Fruit fly (Drosophila melanogaster) whole organism, embryonic: ENCODE results near the gene CG6168.

ENCODE experiments used
- Atf-2 ChIP-seq: fragments of 200-800 bp; sonication (Bioruptor generic); optimal IDR thresholded peaks from 2 replicates; lab custom pipeline; 2016; ENCODE audit warnings: missing biosample characterization, missing genetic modification characterization
- C15 ChIP-seq: fragments of 200-800 bp; sonication (Bioruptor generic); IDR thresholded peaks from 3 replicates; pipeline ENCODE4 v1.3.6; 2022; ENCODE audit warnings: missing biosample characterization, missing genetic modification characterization
- CG11504 ChIP-seq: fragments of 200-800 bp; sonication (Bioruptor generic); optimal IDR thresholded peaks from 3 replicates; lab custom pipeline; 2019; ENCODE audit warnings: missing biosample characterization, mild to moderate bottlenecking, missing genetic modification characterization, moderate library complexity
- CG11695 ChIP-seq: fragments of 200-800 bp; sonication (Bioruptor generic); IDR thresholded peaks from 3 replicates; pipeline ENCODE4 v1.3.6; 2022; ENCODE audit warnings: missing biosample characterization, missing genetic modification characterization
- CG12659 ChIP-seq: fragments of 200-800 bp; sonication (Bioruptor generic); optimal IDR thresholded peaks from 3 replicates; lab custom pipeline; 2017; ENCODE audit warnings: mild to moderate bottlenecking, missing biosample characterization, missing genetic modification reagents, missing genetic modification characterization
- CG15601 ChIP-seq: fragments of 200-800 bp; sonication (Bioruptor generic); optimal IDR thresholded peaks from 3 replicates; lab custom pipeline; 2019; ENCODE audit warnings: missing biosample characterization, mild to moderate bottlenecking, missing genetic modification characterization, moderate library complexity
- CG17361 ChIP-seq: fragments of 200-800 bp; sonication (Bioruptor generic); IDR thresholded peaks from 3 replicates; pipeline ENCODE4 v1.3.6; 2022; ENCODE audit warnings: missing biosample characterization, missing genetic modification characterization
- CG17385 ChIP-seq: fragments of 200-800 bp; sonication (Bioruptor generic); optimal IDR thresholded peaks from 3 replicates; lab custom pipeline; 2018; ENCODE audit warnings: missing biosample characterization, mild to moderate bottlenecking, missing genetic modification characterization
- CG2202 ChIP-seq: fragments of 200-800 bp; sonication (Bioruptor generic); optimal IDR thresholded peaks from 2 replicates; lab custom pipeline; 2018; ENCODE audit warnings: missing biosample characterization, mild to moderate bottlenecking, missing genetic modification characterization
- CG30020 ChIP-seq: fragments of 200-800 bp; optimal IDR thresholded peaks from 2 replicates; lab custom pipeline; 2019; ENCODE audit warnings: missing biosample characterization, mild to moderate bottlenecking, missing genetic modification characterization, moderate library complexity
- CG31441 ChIP-seq: fragments of 200-800 bp; sonication (Bioruptor generic); IDR thresholded peaks from 2 replicates; pipeline ENCODE4 v1.3.6; 2022; ENCODE audit warnings: missing biosample characterization, missing genetic modification characterization
- CG3995 ChIP-seq: fragments of 200-800 bp; sonication (Bioruptor generic); optimal IDR thresholded peaks from 3 replicates; lab custom pipeline; 2016; ENCODE audit warnings: missing biosample characterization, missing genetic modification characterization
- CG5180 ChIP-seq: fragments of 200-800 bp; sonication (Bioruptor generic); optimal IDR thresholded peaks from 3 replicates; lab custom pipeline; 2017; ENCODE audit warnings: missing biosample characterization, missing genetic modification characterization, mild to moderate bottlenecking, moderate library complexity, missing genetic modification reagents
- CG6854 ChIP-seq: fragments of 200-800 bp; sonication (Bioruptor generic); optimal IDR thresholded peaks from 3 replicates; lab custom pipeline; 2017; ENCODE audit warnings: missing biosample characterization, mild to moderate bottlenecking, missing genetic modification characterization
- CG7372 ChIP-seq: fragments of 200-800 bp; sonication (Bioruptor generic); IDR thresholded peaks from 2 replicates; pipeline ENCODE4 v1.3.6; 2022; ENCODE audit warnings: missing biosample characterization, missing genetic modification characterization
- CG7963 ChIP-seq: fragments of 200-800 bp; sonication (Bioruptor generic); IDR thresholded peaks from 3 replicates; pipeline ENCODE4 v1.3.6; 2022; ENCODE audit warnings: missing biosample characterization, missing genetic modification characterization; ENCODE audit not compliant: partially characterized antibody
- CoRest ChIP-seq: fragments of 200-800 bp; sonication (Bioruptor generic); optimal IDR thresholded peaks from 3 replicates; lab custom pipeline; 2018; ENCODE audit warnings: missing biosample characterization, mild to moderate bottlenecking, missing genetic modification characterization, moderate library complexity
- Doc2 ChIP-seq: fragments of 200-800 bp; sonication (Bioruptor generic); IDR thresholded peaks from 2 replicates; pipeline ENCODE4 v1.3.6; 2022; ENCODE audit warnings: missing biosample characterization, missing genetic modification characterization
- Doc3 ChIP-seq: fragments of 200-800 bp; sonication (Bioruptor generic); IDR thresholded peaks from 3 replicates; pipeline ENCODE4 v1.3.6; 2022; ENCODE audit warnings: missing biosample characterization, missing genetic modification characterization; ENCODE audit not compliant: partially characterized antibody
- Eip74EF ChIP-seq, 2 experiments: fragments of 200-800 bp in 1 of 2; fragments of >200 bp in 1 of 2; sonication (Bioruptor generic) in 1 of 2; optimal IDR thresholded peaks; 2 replicates each; lab custom pipeline; 2017 to 2019; ENCODE audit warnings: missing biosample characterization in 2 of 2, missing genetic modification characterization in 2 of 2, mild to moderate bottlenecking in 1 of 2, moderate library complexity in 1 of 2
- H2.0 ChIP-seq: fragments of 200-800 bp; sonication (Bioruptor generic); IDR thresholded peaks from 2 replicates; pipeline ENCODE4 v1.3.6; 2022; ENCODE audit warnings: missing biosample characterization, missing genetic modification characterization
- HLH54F ChIP-seq: fragments of 200-800 bp; sonication (Bioruptor generic); optimal IDR thresholded peaks from 3 replicates; lab custom pipeline; 2016; ENCODE audit warnings: missing biosample characterization, missing genetic modification characterization
- HmgZ ChIP-seq: fragments of 200-800 bp; sonication (Bioruptor generic); optimal IDR thresholded peaks from 2 replicates; lab custom pipeline; 2018; ENCODE audit warnings: missing biosample characterization, mild to moderate bottlenecking, missing genetic modification characterization
- Lim3 ChIP-seq: fragments of 200-800 bp; sonication (Bioruptor generic); IDR thresholded peaks from 2 replicates; pipeline ENCODE4 v1.3.6; 2022; ENCODE audit warnings: missing biosample characterization, missing genetic modification characterization
- Oli ChIP-seq: fragments of 200-800 bp; sonication (Bioruptor generic); optimal IDR thresholded peaks from 2 replicates; lab custom pipeline; 2018; ENCODE audit warnings: missing biosample characterization, mild to moderate bottlenecking, missing genetic modification characterization, moderate library complexity
- Rfx ChIP-seq: fragments of 200-800 bp; sonication (Bioruptor generic); IDR thresholded peaks from 2 replicates; pipeline ENCODE4 v1.3.6; 2022; ENCODE audit warnings: missing biosample characterization, missing genetic modification characterization
- Side ChIP-seq: fragments of 200-800 bp; sonication (Bioruptor generic); optimal IDR thresholded peaks from 2 replicates; lab custom pipeline; 2016; ENCODE audit warnings: missing biosample characterization, missing genetic modification characterization
- Sin3A ChIP-seq: fragments of >200 bp; optimal IDR thresholded peaks from 2 replicates; lab custom pipeline; 2018
- Six4 ChIP-seq: fragments of 200-800 bp; sonication (Bioruptor generic); optimal IDR thresholded peaks from 2 replicates; lab custom pipeline; 2016; ENCODE audit warnings: missing biosample characterization, missing genetic modification characterization
- Xrp1 ChIP-seq: fragments of 200-800 bp; sonication (Bioruptor generic); IDR thresholded peaks from 2 replicates; pipeline ENCODE4 v1.3.6; 2022; ENCODE audit warnings: missing biosample characterization, missing genetic modification characterization
- bcd ChIP-seq: fragments of 200-800 bp; sonication (Bioruptor generic); optimal IDR thresholded peaks from 2 replicates; lab custom pipeline; 2017; ENCODE audit warnings: missing biosample characterization, mild to moderate bottlenecking, missing genetic modification characterization
- bigmax ChIP-seq: fragments of 200-800 bp; sonication (Bioruptor generic); optimal IDR thresholded peaks from 2 replicates; lab custom pipeline; 2018; ENCODE audit warnings: missing biosample characterization, mild to moderate bottlenecking, missing genetic modification characterization
- crp ChIP-seq, 2 experiments: fragments of 200-800 bp; sonication (Bioruptor generic); optimal IDR thresholded peaks; 2 replicates in 1 of 2; 3 replicates in 1 of 2; lab custom pipeline; 2017; ENCODE audit warnings: missing biosample characterization in 2 of 2, missing genetic modification characterization in 2 of 2, mild to moderate bottlenecking in 1 of 2, moderate library complexity in 1 of 2
- danr ChIP-seq: fragments of 200-800 bp; sonication (Bioruptor generic); IDR thresholded peaks from 2 replicates; pipeline ENCODE4 v1.3.6; 2022; ENCODE audit warnings: missing biosample characterization, missing genetic modification characterization
- dmrt99B ChIP-seq: fragments of 200-800 bp; sonication (Bioruptor generic); optimal IDR thresholded peaks from 2 replicates; lab custom pipeline; 2018; ENCODE audit warnings: missing biosample characterization, mild to moderate bottlenecking, missing genetic modification characterization, moderate library complexity
- dysf ChIP-seq: fragments of 200-800 bp; sonication (Bioruptor generic); IDR thresholded peaks from 3 replicates; pipeline ENCODE4 v1.3.6; 2022; ENCODE audit warnings: missing biosample characterization, missing genetic modification characterization
- ftz-f1 ChIP-seq: fragments of 200-800 bp; sonication (Bioruptor generic); optimal IDR thresholded peaks from 2 replicates; lab custom pipeline; 2016; ENCODE audit warnings: missing biosample characterization, missing genetic modification characterization
- fu2 ChIP-seq: fragments of 200-800 bp; sonication (Bioruptor generic); optimal IDR thresholded peaks from 2 replicates; lab custom pipeline; 2016; ENCODE audit warnings: missing biosample characterization, missing genetic modification characterization
- hb ChIP-seq: fragments of 200-800 bp; sonication (Bioruptor generic); IDR thresholded peaks from 3 replicates; pipeline ENCODE4 v1.3.6; 2022; ENCODE audit warnings: missing biosample characterization, missing genetic modification characterization; ENCODE audit not compliant: partially characterized antibody
- ind ChIP-seq: fragments of 200-800 bp; sonication (Bioruptor generic); optimal IDR thresholded peaks from 3 replicates; lab custom pipeline; 2016; ENCODE audit warnings: missing biosample characterization, missing genetic modification characterization
- lola ChIP-seq, 3 experiments: fragments of >200 bp in 2 of 3; fragments of 200-800 bp in 1 of 3; sonication (Bioruptor generic) in 1 of 3; optimal IDR thresholded peaks; 2 replicates each; lab custom pipeline; 2017 to 2019; ENCODE audit warnings: missing biosample characterization in 3 of 3, missing genetic modification characterization in 3 of 3, mild to moderate bottlenecking in 1 of 3, moderate library complexity in 1 of 3
- ro ChIP-seq: fragments of 200-800 bp; sonication (Bioruptor generic); IDR thresholded peaks from 2 replicates; pipeline ENCODE4 v1.3.6; 2022; ENCODE audit warnings: missing biosample characterization, missing genetic modification characterization
- run ChIP-seq: fragments of 200-800 bp; sonication (Bioruptor generic); optimal IDR thresholded peaks from 3 replicates; lab custom pipeline; 2018; ENCODE audit warnings: missing biosample characterization, mild to moderate bottlenecking, missing genetic modification characterization
- sc ChIP-seq, 3 experiments: fragments of >200 bp in 2 of 3; fragments of 200-800 bp in 1 of 3; sonication (Bioruptor generic) in 1 of 3; optimal IDR thresholded peaks; 2 replicates in 2 of 3; 3 replicates in 1 of 3; lab custom pipeline; 2017; ENCODE audit warnings: mild to moderate bottlenecking in 1 of 3, missing biosample characterization in 1 of 3, missing genetic modification characterization in 1 of 3, missing genetic modification reagents in 1 of 3
- sim ChIP-seq: fragments of 200-800 bp; sonication (Bioruptor generic); IDR thresholded peaks from 2 replicates; pipeline ENCODE4 v1.3.6; 2022; ENCODE audit warnings: missing biosample characterization, missing genetic modification characterization
- slou ChIP-seq: fragments of 200-800 bp; sonication (Bioruptor generic); optimal IDR thresholded peaks from 3 replicates; lab custom pipeline; 2016; ENCODE audit warnings: missing biosample characterization, missing genetic modification characterization
- trem ChIP-seq: fragments of 200-800 bp; optimal IDR thresholded peaks from 3 replicates; lab custom pipeline; 2019; ENCODE audit warnings: missing biosample characterization, mild to moderate bottlenecking, missing genetic modification characterization, moderate library complexity
- ttk ChIP-seq: fragments of 200-800 bp; sonication (Bioruptor generic); IDR thresholded peaks from 2 replicates; pipeline ENCODE4 v2.1.2; 2022; ENCODE audit warnings: missing biosample characterization, missing genetic modification characterization
- tx ChIP-seq: fragments of 200-800 bp; sonication (Bioruptor generic); optimal IDR thresholded peaks from 2 replicates; lab custom pipeline; 2016; ENCODE audit warnings: missing biosample characterization, missing genetic modification characterization

The CG6168 gene

DNA sequence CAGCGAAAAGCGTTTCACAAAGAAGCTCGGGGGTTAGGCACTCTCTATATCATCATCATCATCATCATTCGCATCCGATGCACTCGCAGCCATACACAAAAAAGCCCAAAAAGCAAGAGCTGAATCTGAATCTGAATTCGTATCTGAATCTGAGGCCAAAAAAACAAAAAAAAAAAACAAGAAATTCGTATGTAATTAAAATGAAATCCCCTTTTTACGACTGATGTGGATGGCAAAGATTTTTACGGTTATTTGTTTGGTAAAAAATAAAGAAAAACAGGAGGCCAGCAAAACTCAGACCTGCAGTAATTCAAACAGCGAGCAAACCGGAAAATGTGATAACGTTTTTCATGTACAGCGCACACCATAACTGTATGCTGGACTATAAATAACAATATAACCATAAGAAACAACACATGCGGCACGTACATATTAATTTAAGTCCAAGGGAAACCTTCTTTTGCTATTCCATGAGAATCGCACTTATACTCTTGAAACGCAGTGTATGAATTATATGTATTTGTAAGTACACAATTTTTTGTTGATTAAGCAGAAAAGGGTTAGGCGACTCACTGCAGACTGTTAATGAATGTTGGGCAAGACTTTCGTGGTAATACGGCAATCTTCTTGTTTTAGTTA, 2.9 kb downstream of the CG6168 start (continued):
- TF ChIP-seq CoRest (tag; lab: Kevin White, UChicago) (peak; percentile 89), H2.0 (GFP tag; lab: Robert Waterston, UW) (peak; percentile 90), Eip74EF (GFP tag; optimal IDR thresholded peaks at IDR 0.05; lab: Kevin White, UChicago) (peak in 1 of 2 experiments; percentile 89), CG12659 (GFP tag; lab: Kevin White, UChicago) (peak; percentile 85), bcd (GFP tag; lab: Kevin White, UChicago) (peak; percentile 79), CG5180 (GFP tag; lab: Kevin White, UChicago) (peak; percentile 71), lola (GFP tag; optimal IDR thresholded peaks at IDR 0.05; lab: Kevin White, UChicago) (peak in 1 of 3 experiments; percentile 60), ttk (GFP tag; lab: Robert Waterston, UW) (peak; percentile 93), sim (peak; percentile 91), Side (GFP tag; lab: Kevin White, UChicago) (peak; percentile 70), C15 (GFP tag; lab: Robert Waterston, UW) (peak; percentile 71; the same call in 1 of the 3 replicates), run (peak; percentile 52), CG6854 (GFP tag; lab: Kevin White, UChicago) (peak; percentile 37), CG31441 (GFP tag; lab: Robert Waterston, UW) (peak; percentile 92), Oli (tag; lab: Kevin White, UChicago) (peak; percentile 91), sc (optimal IDR thresholded peaks at IDR 0.05; lab: Kevin White, UChicago) (no peak), sc (GFP tag; optimal IDR thresholded peaks at IDR 0.05; lab: Kevin White, UChicago) (peak; percentile 61), dysf (GFP tag; lab: Robert Waterston, UW) (peak; percentile 95), HLH54F (GFP tag; lab: Kevin White, UChicago) (peak; percentile 79), ind (GFP tag; lab: Kevin White, UChicago) (peak; percentile 90), CG30020 (peak; percentile 18), CG11695 (GFP tag; lab: Robert Waterston, UW) (peak; percentile 99), slou (GFP tag; lab: Kevin White, UChicago) (peak; percentile 48), trem (tag; lab: Kevin White, UChicago) (peak; percentile 79), Rfx (GFP tag; lab: Robert Waterston, UW) (peak; percentile 91), dmrt99B (tag; lab: Kevin White, UChicago) (peak; percentile 92), Six4 (GFP tag; lab: Kevin White, UChicago) (peak; percentile 83), fu2 (peak; percentile 66), CG3995 (GFP tag; lab: Kevin White, UChicago) (no peak), Lim3 (GFP tag; lab: Robert Waterston, UW) (peak; percentile 76), ftz-f1 (GFP tag; lab: Kevin White, UChicago) (no peak), HmgZ (tag; lab: Kevin White, UChicago) (peak; percentile 85), CG15601 (tag; lab: Kevin White, UChicago) (peak; percentile 67), CG7372 (GFP tag; lab: Robert Waterston, UW) (peak; percentile 81), Doc3 (no peak), ro (GFP tag; lab: Robert Waterston, UW) (peak; percentile 78), hb (GFP tag; lab: Robert Waterston, UW) (no peak), Sin3A (lab: Kevin White, UChicago) (no peak), Doc2 (peak; percentile 59), bigmax (GFP tag; lab: Kevin White, UChicago) (no peak), Xrp1 (peak; percentile 90), crp (GFP tag; optimal IDR thresholded peaks at IDR 0.05; lab: Kevin White, UChicago) (peak in 1 of 2 experiments; percentile 39), tx (GFP tag; lab: Kevin White, UChicago) (peak; percentile 75), CG2202 (tag; lab: Kevin White, UChicago) (peak; percentile 55), CG17361 (GFP tag; lab: Robert Waterston, UW) (peak; percentile 90), CG11504 (tag; lab: Kevin White, UChicago) (peak; percentile 93), CG17385 (GFP tag; lab: Kevin White, UChicago) (peak; percentile 81), CG7963 (GFP tag; lab: Robert Waterston, UW) (no peak), danr (GFP tag; lab: Robert Waterston, UW) (peak; percentile 75), Atf-2 (GFP tag; lab: Kevin White, UChicago) (peak; percentile 77)
